Worm (Caenorhabditis elegans): ENCODE results near the gene fbxb-37.

Gene fbxb-37

ce11 chrII:2093456-2093926, at the start of gene fbxb-37:
Gene fbxb-37 (minus strand): TSS chrII:2093876.
- no peak for TF ChIP-seq T22C8.4 (GFP tag; IDR thresholded peaks at IDR 0.05)
- no peak for TF ChIP-seq ztf-29 (GFP tag; IDR thresholded peaks at IDR 0.05)
- no peak for TF ChIP-seq cog-1 (tag; optimal IDR thresholded peaks at IDR 0.05)
- no peak for TF ChIP-seq ztf-23 (GFP tag; IDR thresholded peaks at IDR 0.05)
- TF ChIP-seq tab-1 (GFP tag; IDR thresholded peaks at IDR 0.05), result no peak
- no peak for TF ChIP-seq klf-2 (GFP tag; conservative IDR thresholded peaks at IDR 0.05)
- no peak for TF ChIP-seq flt-1 (GFP tag; IDR thresholded peaks at IDR 0.05)

ce11 chrII:2140817-2141216, 47.1 kb upstream of the fbxb-37 start, which contains the start of gene C40A11.3:
Gene C40A11.3 (plus strand): TSS chrII:2141117.
- TF ChIP-seq ztf-29 (GFP tag; IDR thresholded peaks at IDR 0.05), result no peak
- no peak for TF ChIP-seq tab-1 (GFP tag; IDR thresholded peaks at IDR 0.05)
- no peak for TF ChIP-seq cog-1 (tag; optimal IDR thresholded peaks at IDR 0.05)
- no peak for TF ChIP-seq T22C8.4 (GFP tag; IDR thresholded peaks at IDR 0.05)
- no peak for TF ChIP-seq flt-1 (GFP tag; IDR thresholded peaks at IDR 0.05)
- TF ChIP-seq med-1 (GFP tag; optimal IDR thresholded peaks at IDR 0.05; ENCODE audit: insufficient read depth), result no peak

- no peak for TF ChIP-seq flt-1 (GFP tag; IDR thresholded peaks at IDR 0.05)
- no peak for TF ChIP-seq T22C8.4 (GFP tag; IDR thresholded peaks at IDR 0.05)
- TF ChIP-seq ztf-23 (GFP tag; IDR thresholded peaks at IDR 0.05), result no peak
- TF ChIP-seq klf-2 (GFP tag; conservative IDR thresholded peaks at IDR 0.05), result no peak
These were observed 45.2 kb upstream of the fbxb-37 start for ce11 chrII:2138901-2139300.

- TF ChIP-seq ztf-23 (GFP tag; IDR thresholded peaks at IDR 0.05), result no peak
- TF ChIP-seq T22C8.4 (GFP tag; IDR thresholded peaks at IDR 0.05), result peak; percentile 32; the same call in 1 of the 2 replicates
- no peak for TF ChIP-seq ref-1 (GFP tag; conservative IDR thresholded peaks at IDR 0.05)
These were observed 43.6 kb upstream of the fbxb-37 start, which contains the start of gene C40A11.4 for ce11 chrII:2137235-2137634. Gene C40A11.4 (plus strand): TSS chrII:2137422.

ce11 chrII:2135604-2136003, 41.9 kb upstream of the fbxb-37 start, which contains the start of gene hpo-7:
Gene hpo-7 (minus strand): TSS chrII:2135704.
- no peak for TF ChIP-seq med-1 (GFP tag; optimal IDR thresholded peaks at IDR 0.05; ENCODE audit: insufficient read depth)
- no peak for TF ChIP-seq flt-1 (GFP tag; IDR thresholded peaks at IDR 0.05)
- TF ChIP-seq tab-1 (GFP tag; IDR thresholded peaks at IDR 0.05), result no peak
- TF ChIP-seq ztf-23 (GFP tag; IDR thresholded peaks at IDR 0.05), result no peak
- no peak for TF ChIP-seq ztf-29 (GFP tag; IDR thresholded peaks at IDR 0.05)

- no peak for TF ChIP-seq med-1 (GFP tag; optimal IDR thresholded peaks at IDR 0.05; ENCODE audit: insufficient read depth)
- TF ChIP-seq ztf-29 (GFP tag; IDR thresholded peaks at IDR 0.05), result no peak
- no peak for TF ChIP-seq klf-2 (GFP tag; conservative IDR thresholded peaks at IDR 0.05)
- no peak for TF ChIP-seq ref-1 (GFP tag; conservative IDR thresholded peaks at IDR 0.05)
- TF ChIP-seq T22C8.4 (GFP tag; IDR thresholded peaks at IDR 0.05), result no peak
- no peak for TF ChIP-seq tab-1 (GFP tag; IDR thresholded peaks at IDR 0.05)
- no peak for TF ChIP-seq ztf-23 (GFP tag; IDR thresholded peaks at IDR 0.05)
- no peak for TF ChIP-seq cog-1 (tag; optimal IDR thresholded peaks at IDR 0.05)
- no peak for TF ChIP-seq flt-1 (GFP tag; IDR thresholded peaks at IDR 0.05)
These were observed 37.1 kb upstream of the fbxb-37 start, which contains the start of gene sdz-28 for ce11 chrII:2130770-2131169. Gene sdz-28 (plus strand): TSS chrII:2131070.

ce11 chrII:2122762-2123161, 29.1 kb upstream of the fbxb-37 start:
- no peak for TF ChIP-seq ztf-29 (GFP tag; IDR thresholded peaks at IDR 0.05)
- no peak for TF ChIP-seq ztf-23 (GFP tag; IDR thresholded peaks at IDR 0.05)
- no peak for TF ChIP-seq ref-1 (GFP tag; conservative IDR thresholded peaks at IDR 0.05)
- TF ChIP-seq med-1 (GFP tag; optimal IDR thresholded peaks at IDR 0.05; ENCODE audit: insufficient read depth), result no peak
- TF ChIP-seq klf-2 (GFP tag; conservative IDR thresholded peaks at IDR 0.05), result no peak
- TF ChIP-seq T22C8.4 (GFP tag; IDR thresholded peaks at IDR 0.05), result no peak
- TF ChIP-seq flt-1 (GFP tag; IDR thresholded peaks at IDR 0.05), result no peak
- TF ChIP-seq cog-1 (tag; optimal IDR thresholded peaks at IDR 0.05), result no peak
- no peak for TF ChIP-seq tab-1 (GFP tag; IDR thresholded peaks at IDR 0.05)

- no peak for TF ChIP-seq ref-1 (GFP tag; conservative IDR thresholded peaks at IDR 0.05)
- no peak for TF ChIP-seq T22C8.4 (GFP tag; IDR thresholded peaks at IDR 0.05)
- TF ChIP-seq klf-2 (GFP tag; conservative IDR thresholded peaks at IDR 0.05), result no peak
- TF ChIP-seq ztf-29 (GFP tag; IDR thresholded peaks at IDR 0.05), result no peak
- TF ChIP-seq cog-1 (tag; optimal IDR thresholded peaks at IDR 0.05), result no peak
- no peak for TF ChIP-seq med-1 (GFP tag; optimal IDR thresholded peaks at IDR 0.05; ENCODE audit: insufficient read depth)
- no peak for TF ChIP-seq flt-1 (GFP tag; IDR thresholded peaks at IDR 0.05)
- TF ChIP-seq ztf-23 (GFP tag; IDR thresholded peaks at IDR 0.05), result no peak
- no peak for TF ChIP-seq tab-1 (GFP tag; IDR thresholded peaks at IDR 0.05)
These were observed 28.4 kb upstream of the fbxb-37 start, which contains the start of gene math-37 for ce11 chrII:2122091-2122490. Gene math-37 (minus strand): TSS chrII:2122191.

ce11 chrII:2116794-2117193, 23.1 kb upstream of the fbxb-37 start, which contains the start of gene srh-195:
Gene srh-195 (minus strand): TSS chrII:2116894.
- TF ChIP-seq flt-1 (GFP tag; IDR thresholded peaks at IDR 0.05) (no peak), klf-2 (GFP tag; conservative IDR thresholded peaks at IDR 0.05) (no peak), cog-1 (tag; optimal IDR thresholded peaks at IDR 0.05) (no peak), tab-1 (GFP tag; IDR thresholded peaks at IDR 0.05) (no peak), T22C8.4 (GFP tag; IDR thresholded peaks at IDR 0.05) (no peak), ztf-29 (GFP tag; IDR thresholded peaks at IDR 0.05) (no peak), ref-1 (GFP tag; conservative IDR thresholded peaks at IDR 0.05) (no peak), ztf-23 (GFP tag; IDR thresholded peaks at IDR 0.05) (no peak), med-1 (GFP tag; optimal IDR thresholded peaks at IDR 0.05; ENCODE audit: insufficient read depth) (no peak)

ce11 chrII:2114488-2114887, 20.8 kb upstream of the fbxb-37 start:
- TF ChIP-seq flt-1 (GFP tag; IDR thresholded peaks at IDR 0.05), result no peak
- TF ChIP-seq klf-2 (GFP tag; conservative IDR thresholded peaks at IDR 0.05), result no peak
- no peak for TF ChIP-seq T22C8.4 (GFP tag; IDR thresholded peaks at IDR 0.05)
- TF ChIP-seq ztf-29 (GFP tag; IDR thresholded peaks at IDR 0.05), result no peak
- no peak for TF ChIP-seq ref-1 (GFP tag; conservative IDR thresholded peaks at IDR 0.05)
- TF ChIP-seq tab-1 (GFP tag; IDR thresholded peaks at IDR 0.05), result no peak
- TF ChIP-seq med-1 (GFP tag; optimal IDR thresholded peaks at IDR 0.05; ENCODE audit: insufficient read depth), result no peak
- no peak for TF ChIP-seq cog-1 (tag; optimal IDR thresholded peaks at IDR 0.05)
- no peak for TF ChIP-seq ztf-23 (GFP tag; IDR thresholded peaks at IDR 0.05)

Data from whole organism, midembryonic.